ENCODE assay signal across 3 fruit fly cellular contexts in genomic region chr2L:15910937-15911590, dm6.
TF ChIP-seq lines count a peak whose summit lies in the region.

No protein-coding gene starts in this region.

TF ChIP-seq in whole organism, embryonic, 481 proteins besides CTCF, POLR2A, EP300 and RAD21 (continued from another document and continues in another):
- TF ChIP-seq CG7357 (GFP tag; IDR thresholded peaks at IDR 0.05; lab: Robert Waterston, UW) (peak; percentile 89), CG9932 (GFP tag; IDR thresholded peaks at IDR 0.05; lab: Robert Waterston, UW) (peak; percentile 85), tap (tag; optimal IDR thresholded peaks at IDR 0.05; lab: Kevin White, UChicago) (peak; percentile 91), vfl (GFP tag; optimal IDR thresholded peaks at IDR 0.05; lab: Kevin White, UChicago) (peak; percentile 87), dm (GFP tag; optimal IDR thresholded peaks at IDR 0.05; lab: Kevin White, UChicago) (peak; percentile 84), CG11456 (GFP tag; IDR thresholded peaks at IDR 0.05; lab: Robert Waterston, UW) (peak; percentile 91), ac (GFP tag; optimal IDR thresholded peaks at IDR 0.05; lab: Kevin White, UChicago) (peak; percentile 32), otp (GFP tag; IDR thresholded peaks at IDR 0.05; lab: Robert Waterston, UW) (peak; percentile 95), Lim3 (GFP tag; IDR thresholded peaks at IDR 0.05; lab: Robert Waterston, UW) (peak; percentile 93), CG30020 (tag; optimal IDR thresholded peaks at IDR 0.05; lab: Kevin White, UChicago) (peak; percentile 76), wdn (GFP tag; IDR thresholded peaks at IDR 0.05; lab: Robert Waterston, UW) (peak; percentile 92), ham (GFP tag; IDR thresholded peaks at IDR 0.05; lab: Robert Waterston, UW) (peak; percentile 80), NFAT (GFP tag; IDR thresholded peaks at IDR 0.05; lab: Robert Waterston, UW) (peak; percentile 81), MESR4 (GFP tag; optimal IDR thresholded peaks at IDR 0.05; lab: Kevin White, UChicago) (peak; percentile 47), disco-r (GFP tag; optimal IDR thresholded peaks at IDR 0.05; lab: Kevin White, UChicago) (peak; percentile 88), pb (GFP tag; optimal IDR thresholded peaks at IDR 0.05; lab: Kevin White, UChicago) (peak; percentile 93), corto (GFP tag; optimal IDR thresholded peaks at IDR 0.05; lab: Kevin White, UChicago) (peak; percentile 88), CG4282 (GFP tag; optimal IDR thresholded peaks at IDR 0.05; lab: Kevin White, UChicago) (peak; percentile 90), lov (optimal IDR thresholded peaks at IDR 0.05; lab: Kevin White, UChicago) (no peak), lov (GFP tag; IDR thresholded peaks at IDR 0.05; lab: Robert Waterston, UW) (peak; percentile 87; the same call in 2 of the 3 replicates), CG4360 (GFP tag; IDR thresholded peaks at IDR 0.05; lab: Robert Waterston, UW) (peak; percentile 44), CG15696 (tag; optimal IDR thresholded peaks at IDR 0.05; lab: Kevin White, UChicago) (peak; percentile 76), cas (GFP tag; IDR thresholded peaks at IDR 0.05; lab: Robert Waterston, UW) (peak; percentile 80), CHES-1-like (GFP tag; optimal IDR thresholded peaks at IDR 0.05; lab: Kevin White, UChicago) (peak; percentile 91), jumu (GFP tag; optimal IDR thresholded peaks at IDR 0.05; lab: Kevin White, UChicago) (peak; percentile 96), CG12744 (GFP tag; optimal IDR thresholded peaks at IDR 0.05; lab: Kevin White, UChicago) (peak; percentile 95), her (GFP tag; optimal IDR thresholded peaks at IDR 0.05; lab: Kevin White, UChicago) (peak; percentile 94), CG5953 (GFP tag; IDR thresholded peaks at IDR 0.05; lab: Robert Waterston, UW) (peak; percentile 91), ara (GFP tag; IDR thresholded peaks at IDR 0.05; lab: Robert Waterston, UW) (peak; percentile 95), amos (GFP tag; IDR thresholded peaks at IDR 0.05; lab: Robert Waterston, UW; ENCODE audit: partially characterized antibody) (no peak), nerfin-2 (GFP tag; IDR thresholded peaks at IDR 0.05; lab: Robert Waterston, UW; ENCODE audit: partially characterized antibody) (no peak; the same call in 1 of the 2 replicates), CG16779 (GFP tag; IDR thresholded peaks at IDR 0.05; lab: Robert Waterston, UW) (peak; percentile 70; the same call in 1 of the 2 replicates), TFAM (GFP tag; optimal IDR thresholded peaks at IDR 0.05; lab: Kevin White, UChicago) (peak; percentile 80), Ravus (GFP tag; IDR thresholded peaks at IDR 0.05; lab: Robert Waterston, UW) (peak; percentile 81), klu (GFP tag; IDR thresholded peaks at IDR 0.05; lab: Robert Waterston, UW) (peak; percentile 90), nau (GFP tag; optimal IDR thresholded peaks at IDR 0.05; lab: Kevin White, UChicago) (peak; percentile 91), prd (optimal IDR thresholded peaks at IDR 0.05; lab: Kevin White, UChicago) (no peak), prd (GFP tag; IDR thresholded peaks at IDR 0.05; lab: Robert Waterston, UW) (peak; percentile 96), Hr3 (GFP tag; optimal IDR thresholded peaks at IDR 0.05; lab: Kevin White, UChicago) (peak; percentile 87), run (tag; optimal IDR thresholded peaks at IDR 0.05; lab: Kevin White, UChicago) (peak; percentile 98), stc (GFP tag; IDR thresholded peaks at IDR 0.05; lab: Robert Waterston, UW) (peak; percentile 97), dysf (GFP tag; IDR thresholded peaks at IDR 0.05; lab: Robert Waterston, UW) (peak; percentile 98), CG2202 (tag; optimal IDR thresholded peaks at IDR 0.05; lab: Kevin White, UChicago) (peak; percentile 94), CG16863 (GFP tag; optimal IDR thresholded peaks at IDR 0.05; lab: Kevin White, UChicago) (peak; percentile 97)

TF ChIP-seq in whole organism, prepupa, 60 proteins besides CTCF, POLR2A, EP300 and RAD21 (continued from another document):
- TF ChIP-seq Ets96B (tag; optimal IDR thresholded peaks at IDR 0.05; lab: Kevin White, UChicago), result peak; percentile 96
- peak; percentile 97 for TF ChIP-seq Sox14 (GFP tag; optimal IDR thresholded peaks at IDR 0.05; lab: Kevin White, UChicago)
- TF ChIP-seq CG6854 (GFP tag; optimal IDR thresholded peaks at IDR 0.05; lab: Kevin White, UChicago), result peak; percentile 73
- TF ChIP-seq CG4318 (GFP tag; optimal IDR thresholded peaks at IDR 0.05; lab: Kevin White, UChicago), result peak; percentile 89
- peak; percentile 100 for TF ChIP-seq Blimp-1 (GFP tag; optimal IDR thresholded peaks at IDR 0.05; lab: Kevin White, UChicago)
- TF ChIP-seq CG8632 (GFP tag; optimal IDR thresholded peaks at IDR 0.05; lab: Kevin White, UChicago), result peak; percentile 96
- peak; percentile 93 for TF ChIP-seq eg (GFP tag; IDR thresholded peaks at IDR 0.05; lab: Robert Waterston, UW)
- peak; percentile 94 for TF ChIP-seq CG11762 (GFP tag; optimal IDR thresholded peaks at IDR 0.05; lab: Kevin White, UChicago; ENCODE audit: insufficient read depth)
- peak; percentile 96 for TF ChIP-seq CG10631 (GFP tag; optimal IDR thresholded peaks at IDR 0.05; lab: Kevin White, UChicago)
- TF ChIP-seq CG31627 (GFP tag; optimal IDR thresholded peaks at IDR 0.05; lab: Kevin White, UChicago), result peak; percentile 98
- peak; percentile 92 for TF ChIP-seq CG3032 (tag; optimal IDR thresholded peaks at IDR 0.05; lab: Kevin White, UChicago)
- peak; percentile 94 for TF ChIP-seq CG32006 (GFP tag; optimal IDR thresholded peaks at IDR 0.05; lab: Kevin White, UChicago)
- TF ChIP-seq CG10669 (GFP tag; optimal IDR thresholded peaks at IDR 0.05; lab: Kevin White, UChicago), result peak; percentile 95
- TF ChIP-seq CG8319 (GFP tag; optimal IDR thresholded peaks at IDR 0.05; lab: Kevin White, UChicago), result peak; percentile 97
- TF ChIP-seq CG6163 (GFP tag; IDR thresholded peaks at IDR 0.05; lab: Robert Waterston, UW), result peak; percentile 96
- TF ChIP-seq dsx (GFP tag; optimal IDR thresholded peaks at IDR 0.05; lab: Kevin White, UChicago; ENCODE audit: poor library complexity, severe bottlenecking), result peak; percentile 91
- TF ChIP-seq Hr39 (GFP tag; optimal IDR thresholded peaks at IDR 0.05; lab: Kevin White, UChicago), result peak; percentile 99
- TF ChIP-seq Eip78C (GFP tag; lab: Kevin White, UChicago), result peak; percentile 99
- peak; percentile 99 for TF ChIP-seq lz (GFP tag; optimal IDR thresholded peaks at IDR 0.05; lab: Kevin White, UChicago)
- TF ChIP-seq esn (GFP tag; optimal IDR thresholded peaks at IDR 0.05; lab: Kevin White, UChicago), result peak; percentile 99
- peak; percentile 91 for TF ChIP-seq CG6808 (GFP tag; optimal IDR thresholded peaks at IDR 0.05; lab: Kevin White, UChicago)
- TF ChIP-seq achi (GFP tag; optimal IDR thresholded peaks at IDR 0.05; lab: Kevin White, UChicago), result peak; percentile 96
- TF ChIP-seq CG7368 (GFP tag; optimal IDR thresholded peaks at IDR 0.05; lab: Kevin White, UChicago), result peak; percentile 95
- TF ChIP-seq fkh (GFP tag; optimal IDR thresholded peaks at IDR 0.05; lab: Kevin White, UChicago), result peak; percentile 70
- TF ChIP-seq Hr4 (GFP tag; optimal IDR thresholded peaks at IDR 0.05; lab: Kevin White, UChicago), result peak; percentile 99
- TF ChIP-seq Gug (GFP tag; IDR thresholded peaks at IDR 0.05; lab: Robert Waterston, UW), result peak; percentile 89
- TF ChIP-seq net (GFP tag; optimal IDR thresholded peaks at IDR 0.05; lab: Kevin White, UChicago), result peak; percentile 97
- peak; percentile 94 for TF ChIP-seq spab (GFP tag; optimal IDR thresholded peaks at IDR 0.05; lab: Kevin White, UChicago)
- TF ChIP-seq Ets21C (GFP tag; optimal IDR thresholded peaks at IDR 0.05; lab: Kevin White, UChicago), result peak; percentile 97
- peak; percentile 95 for TF ChIP-seq CG3919 (GFP tag; optimal IDR thresholded peaks at IDR 0.05; lab: Kevin White, UChicago)
- TF ChIP-seq dac (GFP tag; optimal IDR thresholded peaks at IDR 0.05; lab: Kevin White, UChicago), result peak; percentile 86
- peak; percentile 86 for TF ChIP-seq vri (GFP tag; optimal IDR thresholded peaks at IDR 0.05; lab: Kevin White, UChicago)
- peak; percentile 73 for TF ChIP-seq CG9139 (GFP tag; optimal IDR thresholded peaks at IDR 0.05; lab: Kevin White, UChicago)
- TF ChIP-seq CG6792 (GFP tag; optimal IDR thresholded peaks at IDR 0.05; lab: Kevin White, UChicago), result peak; percentile 97
- peak; percentile 97 for TF ChIP-seq Eip75B (GFP tag; optimal IDR thresholded peaks at IDR 0.05; lab: Kevin White, UChicago)
- peak; percentile 92 for TF ChIP-seq Lpt (GFP tag; optimal IDR thresholded peaks at IDR 0.05; lab: Kevin White, UChicago)
- peak; percentile 97 for TF ChIP-seq Smox (GFP tag; optimal IDR thresholded peaks at IDR 0.05; lab: Kevin White, UChicago)
- peak; percentile 97 for TF ChIP-seq CG1621 (tag; optimal IDR thresholded peaks at IDR 0.05; lab: Kevin White, UChicago)
- peak; percentile 22 for TF ChIP-seq Hr38 (GFP tag; optimal IDR thresholded peaks at IDR 0.05; lab: Kevin White, UChicago)

TF ChIP-seq in whole organism, wandering third instar larva, 38 proteins besides CTCF, POLR2A, EP300 and RAD21 (continued from another document):
- TF ChIP-seq Hnf4 (GFP tag; optimal IDR thresholded peaks at IDR 0.05; lab: Kevin White, UChicago) (peak; percentile 93), Mio (GFP tag; optimal IDR thresholded peaks at IDR 0.05; lab: Kevin White, UChicago) (peak; percentile 76), N (GFP tag; optimal IDR thresholded peaks at IDR 0.05; lab: Kevin White, UChicago) (no peak), Myc (optimal IDR thresholded peaks at IDR 0.05; lab: Kevin White, UChicago) (no peak), foxo (GFP tag; optimal IDR thresholded peaks at IDR 0.05; lab: Kevin White, UChicago) (peak; percentile 78 to 93), h (GFP tag; optimal IDR thresholded peaks at IDR 0.05; lab: Kevin White, UChicago) (peak; percentile 94), fru (GFP tag; optimal IDR thresholded peaks at IDR 0.05; lab: Kevin White, UChicago) (peak; percentile 97), Hr78 (GFP tag; optimal IDR thresholded peaks at IDR 0.05; lab: Kevin White, UChicago) (no peak), Dif (GFP tag; optimal IDR thresholded peaks at IDR 0.05; lab: Kevin White, UChicago; ENCODE audit: partially characterized antibody) (peak; percentile 49), psq (GFP tag; optimal IDR thresholded peaks at IDR 0.05; lab: Kevin White, UChicago) (peak; percentile 90), rgr (GFP tag; optimal IDR thresholded peaks at IDR 0.05; lab: Kevin White, UChicago) (peak; percentile 97), sage (GFP tag; optimal IDR thresholded peaks at IDR 0.05; lab: Kevin White, UChicago) (peak; percentile 89), CrebA (GFP tag; optimal IDR thresholded peaks at IDR 0.05; lab: Kevin White, UChicago; ENCODE audit: borderline replicate concordance) (peak; percentile 72), Abd-B (GFP tag; optimal IDR thresholded peaks at IDR 0.05; lab: Kevin White, UChicago) (no peak), Dfd (GFP tag; optimal IDR thresholded peaks at IDR 0.05; lab: Kevin White, UChicago) (peak; percentile 3)
